Worm (Caenorhabditis elegans): Measurements from ENCODE around the gene hyl-2.

The hyl-2 gene

ce11 chrX:4698271-4698670 is 990 bp downstream of the hyl-2 start:
- TF ChIP-seq hmg-4 (GFP tag; optimal IDR thresholded peaks at IDR 0.05), result no peak
- TF ChIP-seq ets-7 (tag; optimal IDR thresholded peaks at IDR 0.05), result no peak
- TF ChIP-seq sea-1 (GFP tag; conservative IDR thresholded peaks at IDR 0.05), result no peak
- TF ChIP-seq hmbx-1 (tag; optimal IDR thresholded peaks at IDR 0.05), result no peak
- TF ChIP-seq flt-1 (GFP tag; IDR thresholded peaks at IDR 0.05), result no peak
- TF ChIP-seq aly-1 (tag; optimal IDR thresholded peaks at IDR 0.05), result no peak

DNA sequence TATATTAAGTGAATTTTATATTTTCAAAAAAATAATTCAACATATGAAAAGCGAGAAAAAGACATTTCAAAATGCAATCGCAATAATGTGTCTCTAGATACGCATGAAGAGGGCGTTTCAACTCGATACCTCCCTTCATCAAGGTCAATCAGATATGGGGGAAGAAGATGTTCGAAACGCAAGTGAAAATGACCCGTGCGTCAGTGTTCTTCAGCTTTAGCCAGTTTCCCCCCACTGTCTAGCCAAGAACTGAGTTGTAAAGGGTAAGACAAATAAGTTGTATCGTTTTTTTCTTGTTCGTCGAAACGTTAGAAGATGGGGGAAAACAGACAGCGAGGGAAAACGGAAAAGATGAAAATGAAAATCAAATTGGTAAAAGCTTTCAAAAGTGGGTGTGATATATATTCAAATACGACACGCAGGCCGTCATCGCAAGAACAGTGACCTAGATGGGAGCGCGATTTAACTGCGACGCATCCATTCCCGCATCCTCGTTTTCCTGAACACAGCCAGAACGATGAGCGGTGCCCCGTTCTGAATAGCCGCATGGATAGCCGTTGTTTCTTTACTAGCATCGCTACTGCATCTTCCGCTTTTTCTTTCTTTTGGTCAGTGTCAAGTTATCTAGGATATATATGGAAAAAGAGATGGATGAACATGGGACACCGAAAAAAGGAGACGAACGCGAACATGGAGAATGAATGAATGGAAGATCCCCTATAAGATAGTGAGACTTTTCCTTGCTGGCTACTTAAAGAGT is 4.5 kb downstream of the hyl-2 start:
- no peak for TF ChIP-seq aly-1 (tag; optimal IDR thresholded peaks at IDR 0.05)
- no peak for TF ChIP-seq ceh-13 (GFP tag; optimal IDR thresholded peaks at IDR 0.05)
- no peak for TF ChIP-seq scrt-1 (GFP tag; IDR thresholded peaks at IDR 0.05)

DNA sequence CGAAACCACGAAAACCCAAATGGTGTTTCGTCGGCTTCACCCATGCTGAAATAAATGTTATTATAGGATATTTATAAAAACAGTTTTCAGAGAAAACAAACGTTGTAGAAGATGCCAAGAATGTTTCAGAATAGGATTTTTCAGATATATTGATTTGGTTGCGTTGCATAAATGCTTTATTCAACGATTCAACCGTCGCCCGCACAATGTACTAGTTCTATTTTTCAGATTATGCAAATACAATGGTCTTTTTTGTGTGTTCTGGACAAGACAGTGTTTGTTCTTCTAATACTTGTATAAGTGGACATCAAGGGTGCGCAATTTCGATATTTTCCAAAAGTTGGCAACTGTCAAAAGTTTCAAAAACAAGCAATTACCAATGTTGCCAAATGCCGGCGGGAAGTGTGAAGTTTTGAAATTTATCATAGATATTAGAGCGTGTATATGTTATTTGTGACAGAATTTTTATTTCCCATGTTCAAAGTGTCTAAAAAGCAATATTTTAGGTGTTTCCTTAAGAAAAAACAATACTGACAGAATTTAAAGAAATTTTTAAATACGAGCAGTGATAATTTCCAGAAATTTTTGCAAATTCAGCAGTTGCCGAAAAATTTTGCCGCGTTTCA is 8.0 kb downstream of the hyl-2 start, which contains the start of gene K02G10.5:
Gene K02G10.5 (minus strand): TSS at position 51 of the 626 bp plus-strand sequence.
- TF ChIP-seq hmg-4 (GFP tag; optimal IDR thresholded peaks at IDR 0.05) (no peak), hnd-1 (tag; optimal IDR thresholded peaks at IDR 0.05) (no peak), ets-7 (tag; optimal IDR thresholded peaks at IDR 0.05) (no peak), scrt-1 (GFP tag; IDR thresholded peaks at IDR 0.05) (no peak), pes-1 (GFP tag; IDR thresholded peaks at IDR 0.05) (no peak), flt-1 (GFP tag; IDR thresholded peaks at IDR 0.05) (no peak), ceh-13 (GFP tag; optimal IDR thresholded peaks at IDR 0.05) (no peak)

ce11 chrX:4685579-4685978 is 13.7 kb downstream of the hyl-2 start:
- TF ChIP-seq tra-4 (tag; optimal IDR thresholded peaks at IDR 0.05) (no peak), pes-1 (GFP tag; IDR thresholded peaks at IDR 0.05) (no peak), sea-1 (GFP tag; conservative IDR thresholded peaks at IDR 0.05) (no peak), aly-1 (tag; optimal IDR thresholded peaks at IDR 0.05) (no peak), ceh-36 (tag; optimal IDR thresholded peaks at IDR 0.05) (no peak), tbx-11 (GFP tag; IDR thresholded peaks at IDR 0.05) (no peak), hnd-1 (tag; optimal IDR thresholded peaks at IDR 0.05) (no peak), F13C5.2 (tag; optimal IDR thresholded peaks at IDR 0.05) (no peak), hmbx-1 (tag; optimal IDR thresholded peaks at IDR 0.05) (no peak), B0310.2 (tag; optimal IDR thresholded peaks at IDR 0.05) (no peak)

ce11 chrX:4682616-4683015 is 16.6 kb downstream of the hyl-2 start, which contains the start of gene K02G10.15:
TSS of gene K02G10.15 (minus strand) at chrX:4682716.
- TF ChIP-seq tbx-37 (GFP tag; conservative IDR thresholded peaks at IDR 0.05) (no peak), tbx-11 (GFP tag; IDR thresholded peaks at IDR 0.05) (no peak), ceh-36 (tag; optimal IDR thresholded peaks at IDR 0.05) (no peak), ceh-13 (GFP tag; optimal IDR thresholded peaks at IDR 0.05) (no peak), B0310.2 (tag; optimal IDR thresholded peaks at IDR 0.05) (no peak), hnd-1 (tag; optimal IDR thresholded peaks at IDR 0.05) (no peak), F13C5.2 (tag; optimal IDR thresholded peaks at IDR 0.05) (no peak), hmbx-1 (tag; optimal IDR thresholded peaks at IDR 0.05) (no peak)

DNA sequence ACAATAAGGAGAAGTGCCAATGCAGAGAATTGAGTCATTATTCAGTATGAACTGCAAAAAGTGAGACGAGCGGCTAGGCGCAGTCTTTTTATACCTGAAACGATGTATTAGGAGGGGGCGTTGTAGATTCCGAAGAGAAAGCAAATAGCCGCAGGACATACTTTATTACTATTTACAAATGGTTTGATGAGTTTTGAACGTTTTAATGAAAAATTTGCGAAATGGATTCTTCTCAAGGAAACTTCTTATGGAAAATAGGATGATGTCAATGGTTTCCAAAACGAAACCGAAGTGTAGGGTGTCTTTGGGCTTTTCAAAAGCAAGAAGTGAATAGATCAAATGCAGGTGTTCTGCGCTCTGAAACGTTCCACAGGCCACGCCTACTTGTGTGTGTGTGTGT is 21.2 kb downstream of the hyl-2 start, which contains the start of gene flp-11:
Gene flp-11 (minus strand): TSS at position 101 of the 400 bp plus-strand sequence.
- no peak for TF ChIP-seq ceh-13 (GFP tag; optimal IDR thresholded peaks at IDR 0.05)
- no peak for TF ChIP-seq hmbx-1 (tag; optimal IDR thresholded peaks at IDR 0.05)
- TF ChIP-seq ama-1 (optimal IDR thresholded peaks at IDR 0.05), result no peak
- TF ChIP-seq hmg-4 (GFP tag; optimal IDR thresholded peaks at IDR 0.05), result no peak

DNA sequence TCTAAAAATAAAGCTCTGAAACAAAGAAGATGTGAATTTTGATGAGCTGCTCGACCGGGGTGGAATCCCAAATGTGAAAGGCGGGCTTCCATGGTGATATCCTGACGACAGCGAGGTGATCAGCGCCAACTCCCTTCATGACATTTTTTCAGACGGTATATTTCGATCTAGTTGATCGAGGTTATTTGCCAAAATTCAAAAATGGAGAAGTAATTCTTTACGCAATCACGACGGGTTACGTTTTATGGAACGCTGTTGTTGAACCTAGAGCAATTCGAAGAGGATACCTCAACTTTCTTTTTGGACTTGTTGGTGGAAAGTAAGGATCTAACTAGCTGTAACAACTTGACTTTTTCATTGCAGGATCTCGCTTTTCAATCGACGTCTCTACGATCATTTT is 22.6 kb downstream of the hyl-2 start:
- no peak for TF ChIP-seq tra-4 (tag; optimal IDR thresholded peaks at IDR 0.05)
- no peak for TF ChIP-seq hmg-4 (GFP tag; optimal IDR thresholded peaks at IDR 0.05)
- no peak for TF ChIP-seq ets-7 (tag; optimal IDR thresholded peaks at IDR 0.05)
- no peak for TF ChIP-seq aly-1 (tag; optimal IDR thresholded peaks at IDR 0.05)
- no peak for TF ChIP-seq B0310.2 (tag; optimal IDR thresholded peaks at IDR 0.05)
- no peak for TF ChIP-seq hmbx-1 (tag; optimal IDR thresholded peaks at IDR 0.05)
- TF ChIP-seq ceh-36 (tag; optimal IDR thresholded peaks at IDR 0.05), result no peak
- TF ChIP-seq tbx-11 (GFP tag; IDR thresholded peaks at IDR 0.05), result no peak
- no peak for TF ChIP-seq hnd-1 (tag; optimal IDR thresholded peaks at IDR 0.05)
- TF ChIP-seq flt-1 (GFP tag; IDR thresholded peaks at IDR 0.05), result no peak
- TF ChIP-seq tbx-37 (GFP tag; conservative IDR thresholded peaks at IDR 0.05), result no peak
- no peak for TF ChIP-seq sea-1 (GFP tag; conservative IDR thresholded peaks at IDR 0.05)
- TF ChIP-seq ama-1 (optimal IDR thresholded peaks at IDR 0.05), result no peak
- TF ChIP-seq scrt-1 (GFP tag; IDR thresholded peaks at IDR 0.05), result no peak
- TF ChIP-seq pes-1 (GFP tag; IDR thresholded peaks at IDR 0.05), result no peak
- no peak for TF ChIP-seq ceh-13 (GFP tag; optimal IDR thresholded peaks at IDR 0.05)
- no peak for TF ChIP-seq F13C5.2 (tag; optimal IDR thresholded peaks at IDR 0.05)

ce11 chrX:4673165-4673756 is 26.0 kb downstream of the hyl-2 start, which contains the start of gene tmem-135:
TSS of gene tmem-135 (plus strand) at chrX:4673706.
- TF ChIP-seq aly-1 (tag; optimal IDR thresholded peaks at IDR 0.05) (no peak), F13C5.2 (tag; optimal IDR thresholded peaks at IDR 0.05) (no peak), ama-1 (optimal IDR thresholded peaks at IDR 0.05) (no peak), ets-7 (tag; optimal IDR thresholded peaks at IDR 0.05) (no peak), tra-4 (tag; optimal IDR thresholded peaks at IDR 0.05) (no peak), hmbx-1 (tag; optimal IDR thresholded peaks at IDR 0.05) (no peak), scrt-1 (GFP tag; IDR thresholded peaks at IDR 0.05) (no peak), B0310.2 (tag; optimal IDR thresholded peaks at IDR 0.05) (no peak), hnd-1 (tag; optimal IDR thresholded peaks at IDR 0.05) (no peak), pes-1 (GFP tag; IDR thresholded peaks at IDR 0.05) (no peak), flt-1 (GFP tag; IDR thresholded peaks at IDR 0.05) (no peak), hmg-4 (GFP tag; optimal IDR thresholded peaks at IDR 0.05) (no peak), sea-1 (GFP tag; conservative IDR thresholded peaks at IDR 0.05) (no peak), tbx-11 (GFP tag; IDR thresholded peaks at IDR 0.05) (no peak)
